Fruit fly (Drosophila melanogaster) whole organism, prepupa: Measurements from ENCODE around the gene CG17568.
A peak's percentile ranks its signal among the peaks of the same experiment; 100 is the strongest.

ENCODE experiments used
- CG3919 ChIP-seq: fragments of 200-800 bp; sonication (Bioruptor generic); optimal IDR thresholded peaks from 3 replicates; lab custom pipeline; 2016; ENCODE audit warnings: missing biosample characterization, missing genetic modification characterization
- CG8632 ChIP-seq: fragments of 200-800 bp; sonication (Bioruptor generic); optimal IDR thresholded peaks from 3 replicates; lab custom pipeline; 2016; ENCODE audit warnings: missing biosample characterization, missing genetic modification characterization
- Eip78C ChIP-seq: fragments of 200-800 bp; sonication (Bioruptor generic); peaks from one replicate; lab custom pipeline; 2016; ENCODE audit warnings: missing biosample characterization, missing genetic modification characterization
- Sox14 ChIP-seq: fragments of 200-800 bp; sonication (Bioruptor generic); optimal IDR thresholded peaks from 3 replicates; lab custom pipeline; 2016; ENCODE audit warnings: missing biosample characterization, missing genetic modification characterization
- esn ChIP-seq: fragments of 200-800 bp; sonication (Bioruptor generic); optimal IDR thresholded peaks from 2 replicates; lab custom pipeline; 2016; ENCODE audit warnings: missing biosample characterization, mild to moderate bottlenecking, missing genetic modification characterization, moderate library complexity

DNA sequence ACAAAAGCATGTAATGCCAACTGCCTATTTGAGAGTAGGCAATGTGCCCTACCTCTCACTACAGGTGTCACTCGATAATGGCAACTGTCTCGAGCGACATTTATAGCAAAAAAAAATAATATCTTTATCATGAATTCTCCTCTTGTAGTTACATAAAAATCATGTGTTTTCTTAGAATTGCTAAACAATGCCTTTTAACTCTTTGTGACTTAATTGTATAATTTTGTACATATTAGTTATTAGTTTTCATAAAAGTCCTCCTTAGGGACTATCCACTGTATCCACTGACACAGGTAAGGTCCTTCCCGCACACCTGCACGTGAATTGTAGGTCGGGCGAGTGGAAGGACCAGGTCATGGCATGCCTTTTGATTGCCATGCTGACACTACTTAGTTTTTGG is 27.4 kb upstream of the CG17568 start:
- TF ChIP-seq Sox14 (GFP tag; lab: Kevin White, UChicago) (no peak), esn (no peak), CG3919 (GFP tag; lab: Kevin White, UChicago) (no peak), CG8632 (GFP tag; lab: Kevin White, UChicago) (no peak), Eip78C (GFP tag; lab: Kevin White, UChicago) (peak; percentile 15)
